Fruit fly (Drosophila melanogaster) whole organism, wandering third instar larva: ENCODE results near the gene spir.

Source experiments
- psq ChIP-seq: fragments of 200-800 bp; sonication (Bioruptor generic); optimal IDR thresholded peaks from 3 replicates; lab custom pipeline; 2017; ENCODE audit warnings: missing biosample characterization, mild to moderate bottlenecking, missing genetic modification characterization, moderate library complexity
- sv ChIP-seq: fragments of 200-800 bp; sonication (Bioruptor generic); optimal IDR thresholded peaks from 3 replicates; lab custom pipeline; 2016; ENCODE audit warnings: missing biosample characterization, missing genetic modification characterization

DNA sequence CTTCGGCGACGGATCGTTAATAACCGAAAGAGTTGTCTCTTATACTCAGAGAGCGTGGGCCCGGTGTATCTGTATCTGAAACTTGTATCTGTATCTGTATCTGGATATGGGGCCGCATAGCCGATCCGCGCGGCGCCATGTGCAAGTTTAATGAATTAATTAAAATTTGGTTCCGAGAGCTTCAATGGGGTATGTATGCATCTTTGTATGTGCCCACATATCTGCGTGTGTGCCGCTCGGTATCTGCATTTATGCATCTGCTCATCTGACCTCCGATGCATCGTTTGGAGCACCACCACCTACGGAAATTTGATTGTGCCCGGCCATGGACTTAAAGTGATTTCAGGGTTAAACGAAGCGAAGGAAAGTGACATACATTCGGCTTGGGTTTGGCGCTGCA, 41.7 kb downstream of the spir start:
- no peak for TF ChIP-seq psq (GFP tag; lab: Kevin White, UChicago)
- no peak for TF ChIP-seq sv (GFP tag; lab: Kevin White, UChicago)
